Worm (Caenorhabditis elegans) whole organism, L1 larva: Measurements from ENCODE around the gene T16A1.4.

ENCODE experiments used
- Y116A8C.19 ChIP-seq: sonication (generic microtip); optimal IDR thresholded peaks from 2 replicates; lab custom pipeline; 2016; ENCODE audit warnings: missing compliant biosample characterization, missing genetic modification characterization, borderline replicate concordance
- alr-1 ChIP-seq: fragments of 200-800 bp; sonication (Bioruptor generic); optimal IDR thresholded peaks from 2 replicates; lab custom pipeline; 2018; ENCODE audit warnings: borderline replicate concordance, mild to moderate bottlenecking, missing genetic modification characterization, missing compliant biosample characterization
- ama-1 ChIP-seq: fragments of 150-350 bp; optimal IDR thresholded peaks from 2 replicates; lab custom pipeline; 2014
- egl-27 ChIP-seq, 2 experiments: fragments of 150-350 bp in 1 of 2; sonication (generic microtip); optimal IDR thresholded peaks; 3 replicates each; lab custom pipeline; 2017 to 2018; ENCODE audit warnings: missing biosample characterization in 2 of 2, missing genetic modification characterization in 2 of 2, missing genetic modification reagents in 2 of 2
- jun-1 ChIP-seq: fragments of 150-350 bp; optimal IDR thresholded peaks from 2 replicates; lab custom pipeline; 2014; ENCODE audit warnings: missing biosample characterization, missing genetic modification reagents, missing genetic modification characterization
- lir-3 ChIP-seq: sonication (generic microtip); optimal IDR thresholded peaks from 2 replicates; lab custom pipeline; 2016; ENCODE audit warnings: mild to moderate bottlenecking, missing genetic modification characterization, moderate library complexity, missing compliant biosample characterization; ENCODE audit not compliant: poor library complexity
- mep-1 ChIP-seq: fragments of 150-350 bp; optimal IDR thresholded peaks from 2 replicates; lab custom pipeline; 2014; ENCODE audit warnings: missing biosample characterization, missing genetic modification characterization
- nhr-11 ChIP-seq: fragments of 150-350 bp; optimal IDR thresholded peaks from 2 replicates; lab custom pipeline; 2014; ENCODE audit warnings: missing biosample characterization, missing genetic modification characterization
- nhr-90 ChIP-seq: sonication (generic microtip); optimal IDR thresholded peaks from 2 replicates; lab custom pipeline; 2016; ENCODE audit warnings: mild to moderate bottlenecking, missing genetic modification characterization, missing compliant biosample characterization; ENCODE audit not compliant: poor library complexity
- pag-3 ChIP-seq: sonication (generic microtip); optimal IDR thresholded peaks from 2 replicates; lab custom pipeline; 2017; ENCODE audit warnings: missing genetic modification characterization, mild to moderate bottlenecking, missing compliant biosample characterization, antibody characterized with exemption, borderline replicate concordance; ENCODE audit not compliant: insufficient read depth
- vab-15 ChIP-seq: sonication (generic microtip); optimal IDR thresholded peaks from 2 replicates; lab custom pipeline; 2017; ENCODE audit warnings: missing genotype, mild to moderate bottlenecking, missing genetic modification characterization, missing compliant biosample characterization
- xbp-1 ChIP-seq: sonication (generic microtip); optimal IDR thresholded peaks from 2 replicates; lab custom pipeline; 2016; ENCODE audit warnings: missing genetic modification characterization, missing compliant biosample characterization

DNA sequence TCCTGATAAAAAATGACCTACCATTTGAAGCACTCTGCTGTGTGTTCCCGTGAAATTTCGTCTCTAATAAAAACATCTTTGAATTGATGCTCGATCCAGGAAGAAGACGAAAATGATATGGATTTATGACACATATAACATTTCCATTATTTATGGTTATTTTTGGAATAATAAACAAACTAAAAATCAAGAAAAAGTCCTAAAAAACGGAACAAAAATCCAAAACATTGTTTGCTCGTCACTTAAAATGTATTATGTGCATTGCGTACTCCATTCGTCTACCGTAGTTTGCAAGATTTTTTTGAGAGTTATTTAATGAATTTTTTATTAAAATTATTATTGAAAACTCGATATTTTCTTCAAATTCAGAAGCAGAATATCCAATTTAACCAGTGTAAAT is 38.9 kb upstream of the T16A1.4 start, which contains the start of gene bath-20:
- no peak for TF ChIP-seq nhr-90 (tag; lab: Kevin White, UChicago)
- no peak for TF ChIP-seq lir-3 (tag; lab: Kevin White, UChicago)
- no peak for TF ChIP-seq pag-3
- TF ChIP-seq alr-1 (tag; lab: Kevin White, UChicago): no peak
- no peak for TF ChIP-seq Y116A8C.19 (tag; lab: Kevin White, UChicago)
- TF ChIP-seq xbp-1 (tag; lab: Kevin White, UChicago): no peak
- no peak for TF ChIP-seq egl-27 (tag; optimal IDR thresholded peaks at IDR 0.05; lab: Kevin White, UChicago)
- TF ChIP-seq nhr-11: no peak
- TF ChIP-seq mep-1: no peak
- TF ChIP-seq vab-15 (tag; lab: Kevin White, UChicago): no peak
- no peak for TF ChIP-seq ama-1 (lab: Kevin White, UChicago)
- no peak for TF ChIP-seq jun-1 (tag; lab: Kevin White, UChicago)
